Fruit fly (Drosophila melanogaster): ENCODE results near the gene Rsod.

DNA sequence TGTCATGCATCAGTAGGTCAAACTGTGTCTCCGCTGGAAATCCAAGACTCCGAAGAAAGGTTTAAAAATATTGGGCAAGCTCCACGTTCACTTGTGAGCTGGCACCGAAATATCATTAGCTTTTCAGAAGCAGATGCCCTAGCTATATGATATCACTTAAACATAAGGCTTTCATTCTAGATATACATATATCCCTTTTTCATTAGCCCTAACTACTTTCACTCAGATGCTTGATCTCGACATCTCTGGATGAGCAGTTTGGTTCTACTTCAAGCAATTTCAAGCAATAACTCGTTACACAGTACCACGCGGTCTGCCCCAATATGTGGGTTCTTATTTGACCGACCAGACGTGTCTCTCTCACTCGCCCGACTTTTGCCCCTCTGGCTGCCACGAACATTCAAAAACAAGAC, 20.5 kb upstream of the Rsod start:
- TF ChIP-seq kay (GFP tag; ENCODE audit: borderline replicate concordance): no peak
- TF ChIP-seq ovo (GFP tag; optimal IDR thresholded peaks at IDR 0.05): no peak
- TF ChIP-seq Mnt (GFP tag; optimal IDR thresholded peaks at IDR 0.05): no peak
- no peak for TF ChIP-seq bab1 (GFP tag; optimal IDR thresholded peaks at IDR 0.05)
- no peak for TF ChIP-seq CG33017 (tag; optimal IDR thresholded peaks at IDR 0.05)
- no peak for TF ChIP-seq Hr96 (GFP tag; optimal IDR thresholded peaks at IDR 0.05)

Data from whole organism, adult.